Fruit fly (Drosophila melanogaster): ENCODE data around the gene Sfp24Ba.

Gene Sfp24Ba

DNA sequence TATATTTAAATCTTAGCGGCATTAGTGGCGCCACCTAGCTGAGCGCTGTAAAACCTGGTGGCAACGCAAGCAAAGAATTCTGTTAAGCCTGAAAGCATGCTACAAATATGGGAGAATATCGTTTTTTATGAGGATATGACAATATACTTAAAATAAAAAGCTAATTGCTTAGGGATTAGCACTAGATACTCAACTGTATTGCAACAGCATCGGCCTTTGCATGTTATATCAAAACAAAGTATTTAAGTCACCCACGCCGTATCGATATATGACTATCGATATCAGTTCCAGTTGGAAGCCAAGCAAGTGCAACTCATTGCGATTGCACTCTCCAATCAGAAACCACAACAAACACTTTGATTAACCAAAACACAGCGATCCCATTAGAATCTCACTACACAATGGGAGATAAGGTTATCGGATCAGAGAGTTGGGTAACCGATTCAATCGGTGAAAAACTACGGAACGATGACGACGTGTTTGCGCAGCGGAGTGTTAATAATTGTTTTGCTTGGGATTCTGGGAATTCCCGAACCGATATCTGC, 49.5 kb downstream of the Sfp24Ba start, which contains the start of gene Ugt36A1 (continued):
- TF ChIP-seq her (GFP tag; optimal IDR thresholded peaks at IDR 0.05) (no peak), Doc3 (GFP tag; IDR thresholded peaks at IDR 0.05; ENCODE audit: partially characterized antibody) (peak; percentile 92), org-1 (GFP tag; optimal IDR thresholded peaks at IDR 0.05) (no peak), chn (GFP tag; optimal IDR thresholded peaks at IDR 0.05) (no peak), CG31365 (tag; optimal IDR thresholded peaks at IDR 0.05) (no peak), CG12219 (GFP tag; optimal IDR thresholded peaks at IDR 0.05) (no peak), emc (GFP tag; optimal IDR thresholded peaks at IDR 0.05) (no peak), CG8944 (GFP tag; optimal IDR thresholded peaks at IDR 0.05) (no peak)
